Worm (Caenorhabditis elegans) whole organism, young adult: ENCODE results near the gene T21C12.4.

Experiments
- B0035.1 ChIP-seq: sonication (generic microtip); optimal IDR thresholded peaks from 2 replicates; lab custom pipeline; 2016; ENCODE audit warnings: missing genetic modification characterization, mild to moderate bottlenecking, missing compliant biosample characterization, missing genotype, missing genetic modification reagents
- B0261.1 ChIP-seq: sonication (generic microtip); optimal IDR thresholded peaks from 2 replicates; lab custom pipeline; 2016; ENCODE audit warnings: mild to moderate bottlenecking, missing genetic modification characterization, moderate library complexity, missing compliant biosample characterization
- B0336.3 ChIP-seq: fragments of 200-800 bp; sonication (Bioruptor generic); IDR thresholded peaks from 2 replicates; pipeline ENCODE4 v1.3.6; 2022; ENCODE audit warnings: missing genetic modification characterization, missing compliant biosample characterization
- F23B12.7 ChIP-seq: sonication (generic microtip); optimal IDR thresholded peaks from 2 replicates; lab custom pipeline; 2017; ENCODE audit warnings: missing genetic modification characterization, mild to moderate bottlenecking, missing compliant biosample characterization, antibody characterized with exemption, moderate library complexity; ENCODE audit not compliant: insufficient read depth
- F52B5.7 ChIP-seq: sonication (generic microtip); optimal IDR thresholded peaks from 2 replicates; lab custom pipeline; 2016; ENCODE audit warnings: mild to moderate bottlenecking, missing genetic modification characterization, missing compliant biosample characterization
- K12H6.12 ChIP-seq: fragments of 200-800 bp; sonication (Bioruptor generic); optimal IDR thresholded peaks from 2 replicates; lab custom pipeline; 2018; ENCODE audit warnings: mild to moderate bottlenecking, missing genetic modification characterization, missing compliant biosample characterization
- Y53F4B.3 ChIP-seq: fragments of 200-800 bp; sonication (Bioruptor generic); IDR thresholded peaks from 2 replicates; pipeline ENCODE4 v1.3.6; 2022; ENCODE audit warnings: missing genetic modification reagents, missing genetic modification characterization, missing compliant biosample characterization
- Y79H2A.3 ChIP-seq: fragments of 200-800 bp; sonication (Bioruptor generic); conservative IDR thresholded peaks from 2 replicates; pipeline ENCODE4 v1.3.6; 2022; ENCODE audit warnings: missing genetic modification reagents, missing genetic modification characterization, missing compliant biosample characterization
- ama-1 ChIP-seq, 3 experiments: fragments of 150-350 bp in 1 of 3; sonication (generic microtip) in 2 of 3; optimal IDR thresholded peaks; 2 replicates each; lab custom pipeline; 2014 to 2018; ENCODE audit warnings: missing biosample characterization in 2 of 3, missing genetic modification characterization in 2 of 3, missing genetic modification reagents in 2 of 3
- attf-5 ChIP-seq: fragments of 200-800 bp; sonication (Bioruptor generic); optimal IDR thresholded peaks from 2 replicates; lab custom pipeline; 2018; ENCODE audit warnings: mild to moderate bottlenecking, missing genetic modification characterization, missing compliant biosample characterization
- bed-2 ChIP-seq: fragments of 200-800 bp; sonication (Bioruptor generic); IDR thresholded peaks from 2 replicates; pipeline ENCODE4 v1.3.6; 2022; ENCODE audit warnings: missing genetic modification reagents, missing genetic modification characterization, missing compliant biosample characterization
- ccch-3 ChIP-seq: fragments of 200-800 bp; sonication (Bioruptor generic); optimal IDR thresholded peaks from 2 replicates; lab custom pipeline; 2018; ENCODE audit warnings: mild to moderate bottlenecking, missing genetic modification characterization, missing compliant biosample characterization
- cebp-1 ChIP-seq, 2 experiments: fragments of 200-800 bp in 1 of 2; sonication (Bioruptor generic) in 1 of 2; sonication (generic microtip) in 1 of 2; IDR thresholded peaks in 1 of 2; optimal IDR thresholded peaks in 1 of 2; 2 replicates each; pipeline versions ENCODE4 v1.3.6 to Lab custom; 2017 to 2022; ENCODE audit warnings: missing compliant biosample characterization in 2 of 2, missing genetic modification characterization in 2 of 2, mild to moderate bottlenecking in 1 of 2, missing genetic modification reagents in 1 of 2, moderate library complexity in 1 of 2
- ceh-40 ChIP-seq: fragments of 200-800 bp; sonication (Bioruptor generic); IDR thresholded peaks from 2 replicates; pipeline ENCODE4 v1.3.6; 2022; ENCODE audit warnings: missing genetic modification characterization, missing compliant biosample characterization
- ceh-91 ChIP-seq: fragments of 200-800 bp; sonication (Bioruptor generic); IDR thresholded peaks from 2 replicates; pipeline ENCODE4 v1.3.6; 2022; ENCODE audit warnings: missing genetic modification reagents, missing genetic modification characterization, missing compliant biosample characterization
- chd-7 ChIP-seq: sonication (generic microtip); optimal IDR thresholded peaks from 2 replicates; lab custom pipeline; 2016; ENCODE audit warnings: mild to moderate bottlenecking, missing genetic modification characterization, moderate library complexity, missing compliant biosample characterization
- die-1 ChIP-seq: sonication (generic microtip); optimal IDR thresholded peaks from 2 replicates; lab custom pipeline; 2016; ENCODE audit warnings: missing genotype, mild to moderate bottlenecking, missing genetic modification characterization, missing compliant biosample characterization
- efl-1 ChIP-seq: fragments of 150-350 bp; optimal IDR thresholded peaks from 2 replicates; lab custom pipeline; 2014; ENCODE audit warnings: missing biosample characterization, missing genetic modification reagents, missing genetic modification characterization
- egl-44 ChIP-seq: fragments of 200-800 bp; sonication (Bioruptor generic); IDR thresholded peaks from 2 replicates; pipeline ENCODE4 v1.3.6; 2022; ENCODE audit warnings: missing genetic modification reagents, missing genetic modification characterization, missing compliant biosample characterization
- egrh-3 ChIP-seq: fragments of 200-800 bp; sonication (Bioruptor generic); IDR thresholded peaks from 2 replicates; pipeline ENCODE4 v1.3.6; 2022; ENCODE audit warnings: missing genetic modification reagents, missing genetic modification characterization, missing compliant biosample characterization
- ets-4 ChIP-seq: fragments of 200-800 bp; sonication (Bioruptor generic); optimal IDR thresholded peaks from 2 replicates; lab custom pipeline; 2018; ENCODE audit warnings: mild to moderate bottlenecking, missing genetic modification characterization, missing compliant biosample characterization
- fkh-3 ChIP-seq: sonication (generic microtip); optimal IDR thresholded peaks from 2 replicates; lab custom pipeline; 2016; ENCODE audit warnings: mild to moderate bottlenecking, missing genetic modification characterization, missing compliant biosample characterization
- let-526 ChIP-seq: fragments of 200-800 bp; sonication (Bioruptor generic); IDR thresholded peaks from 2 replicates; pipeline ENCODE4 v1.3.6; 2022; ENCODE audit warnings: missing genetic modification reagents, missing genetic modification characterization, missing compliant biosample characterization
- lin-26 ChIP-seq: fragments of 200-800 bp; sonication (Bioruptor generic); IDR thresholded peaks from 2 replicates; pipeline ENCODE4 v1.3.6; 2022; ENCODE audit warnings: missing genetic modification reagents, missing genetic modification characterization, missing compliant biosample characterization
- lin-54 ChIP-seq: fragments of 200-800 bp; sonication (Bioruptor generic); optimal IDR thresholded peaks from 2 replicates; lab custom pipeline; 2018; ENCODE audit warnings: mild to moderate bottlenecking, missing genetic modification characterization, missing compliant biosample characterization
- lsy-27 ChIP-seq: sonication (generic microtip); optimal IDR thresholded peaks from 2 replicates; lab custom pipeline; 2017; ENCODE audit warnings: missing genetic modification characterization, mild to moderate bottlenecking, missing compliant biosample characterization, antibody characterized with exemption, missing genotype, borderline replicate concordance; ENCODE audit not compliant: insufficient read depth
- madf-3 ChIP-seq: fragments of 200-800 bp; sonication (Bioruptor generic); IDR thresholded peaks from 2 replicates; pipeline ENCODE4 v1.3.6; 2022; ENCODE audit warnings: missing genetic modification reagents, missing genetic modification characterization, missing compliant biosample characterization
- mes-4 ChIP-seq: sonication (generic microtip); optimal IDR thresholded peaks from 2 replicates; lab custom pipeline; 2016; ENCODE audit warnings: missing genotype, missing genetic modification characterization, missing compliant biosample characterization
- nfyb-1 ChIP-seq: fragments of 200-800 bp; sonication (Bioruptor generic); IDR thresholded peaks from 2 replicates; pipeline ENCODE4 v1.3.6; 2022; ENCODE audit warnings: missing genetic modification reagents, missing genetic modification characterization, missing compliant biosample characterization
- nhr-80 ChIP-seq: sonication (generic microtip); optimal IDR thresholded peaks from 2 replicates; lab custom pipeline; 2016; ENCODE audit warnings: missing genetic modification characterization, missing compliant biosample characterization
- pbrm-1 ChIP-seq: fragments of 200-800 bp; sonication (Bioruptor generic); IDR thresholded peaks from 2 replicates; pipeline ENCODE4 v1.3.6; 2022; ENCODE audit warnings: missing genetic modification reagents, missing genetic modification characterization, missing compliant biosample characterization
- sdz-38 ChIP-seq: sonication (generic microtip); optimal IDR thresholded peaks from 2 replicates; lab custom pipeline; 2016; ENCODE audit warnings: missing genotype, missing genetic modification characterization, missing compliant biosample characterization
- snpc-3.4 ChIP-seq: sonication (generic microtip); optimal IDR thresholded peaks from 2 replicates; lab custom pipeline; 2017; ENCODE audit warnings: missing genetic modification characterization, mild to moderate bottlenecking, missing compliant biosample characterization, antibody characterized with exemption, moderate library complexity, missing genotype, missing genetic modification reagents
- snpc-4 ChIP-seq, 5 experiments: fragments of 150-350 bp in 1 of 5; sonication (generic microtip) in 4 of 5; optimal IDR thresholded peaks; 2 replicates each; lab custom pipeline; 2014 to 2018; ENCODE audit warnings: missing genetic modification characterization in 5 of 5, missing biosample characterization in 3 of 5, antibody characterized with exemption in 2 of 5, mild to moderate bottlenecking in 2 of 5, missing compliant biosample characterization in 2 of 5, missing genotype in 2 of 5, moderate library complexity in 2 of 5, missing genetic modification reagents in 1 of 5
- unc-130 ChIP-seq: sonication (generic microtip); optimal IDR thresholded peaks from 2 replicates; lab custom pipeline; 2016; ENCODE audit warnings: missing genetic modification reagents, missing genetic modification characterization, missing compliant biosample characterization
- unc-62 ChIP-seq: fragments of 150-350 bp; optimal IDR thresholded peaks from 2 replicates; lab custom pipeline; 2014; ENCODE audit warnings: missing biosample characterization, missing genetic modification reagents, missing genetic modification characterization
- zfh-2 ChIP-seq: fragments of 200-800 bp; sonication (Bioruptor generic); conservative IDR thresholded peaks from 2 replicates; pipeline ENCODE4 v1.3.6; 2022; ENCODE audit warnings: missing genetic modification reagents, missing genetic modification characterization, missing compliant biosample characterization
- ztf-26 ChIP-seq: sonication (generic microtip); optimal IDR thresholded peaks from 2 replicates; lab custom pipeline; 2017; ENCODE audit warnings: missing genetic modification characterization, missing compliant biosample characterization
- ztf-28 ChIP-seq: fragments of 200-800 bp; sonication (Bioruptor generic); IDR thresholded peaks from 2 replicates; pipeline ENCODE4 v1.3.6; 2022; ENCODE audit warnings: missing genetic modification reagents, missing genetic modification characterization, missing compliant biosample characterization

The T21C12.4 gene

DNA sequence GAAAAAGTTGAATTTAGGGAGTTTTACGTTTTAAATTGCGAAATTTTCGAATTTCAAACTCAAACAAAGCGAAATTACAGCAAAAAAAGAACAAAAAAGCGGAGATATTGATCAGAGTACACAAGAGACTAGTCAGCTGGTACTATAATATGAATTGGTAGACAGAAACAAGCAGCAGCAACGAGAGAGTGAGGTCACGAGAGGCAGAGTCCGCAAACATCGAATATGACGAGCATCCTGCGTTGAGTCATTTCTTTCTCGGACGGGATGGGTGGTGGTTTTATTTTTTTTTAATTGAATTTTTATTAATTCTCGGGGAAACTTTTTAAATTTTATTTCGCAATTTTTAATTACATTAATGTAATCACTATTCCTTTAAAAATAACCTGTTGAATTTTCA lies 41.9 kb upstream of the T21C12.4 start (continued):
- TF ChIP-seq snpc-4 (GFP tag; optimal IDR thresholded peaks at IDR 0.05; lab: Kevin White, UChicago) (no peak), snpc-4 (tag; optimal IDR thresholded peaks at IDR 0.05; lab: Kevin White, UChicago) (peak in 1 of 4 experiments; percentile 2), attf-5 (GFP tag; lab: Kevin White, UChicago) (peak; percentile 89), K12H6.12 (tag; lab: Kevin White, UChicago) (peak; percentile 29), F23B12.7 (tag; lab: Kevin White, UChicago) (peak; percentile 4), nhr-80 (tag; lab: Kevin White, UChicago) (peak; percentile 70), ztf-28 (GFP tag; lab: Robert Waterston, UW) (no peak), unc-130 (no peak)

DNA sequence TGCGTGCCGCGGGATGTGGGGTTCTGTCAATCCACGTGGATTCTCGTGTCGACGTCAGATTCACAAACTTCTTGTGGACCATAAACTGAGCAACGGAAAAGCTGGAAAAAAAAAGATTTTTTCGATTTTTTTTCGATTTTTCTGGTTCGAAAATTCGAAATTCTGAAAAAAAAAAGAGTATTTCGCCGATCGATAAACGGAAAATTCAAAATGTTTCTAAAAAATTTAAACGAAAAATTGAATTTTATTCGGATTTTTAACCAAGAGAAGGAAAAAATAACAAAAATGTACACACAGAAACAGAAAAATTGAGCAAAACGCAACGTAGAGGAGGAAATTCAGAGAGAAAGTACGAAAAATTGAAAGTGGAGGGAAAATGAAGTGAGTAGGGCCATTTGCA lies 38.6 kb upstream of the T21C12.4 start, which contains the start of gene Y39A1A.3:
Y39A1A.3 (minus strand) TSS at position 101 of the 400 bp plus-strand sequence.
- TF ChIP-seq cebp-1 (GFP tag; IDR thresholded peaks at IDR 0.05; lab: Robert Waterston, UW) (no peak), cebp-1 (tag; optimal IDR thresholded peaks at IDR 0.05; lab: Kevin White, UChicago) (peak; percentile 14), F23B12.7 (tag; lab: Kevin White, UChicago) (no peak), lsy-27 (no peak)

DNA sequence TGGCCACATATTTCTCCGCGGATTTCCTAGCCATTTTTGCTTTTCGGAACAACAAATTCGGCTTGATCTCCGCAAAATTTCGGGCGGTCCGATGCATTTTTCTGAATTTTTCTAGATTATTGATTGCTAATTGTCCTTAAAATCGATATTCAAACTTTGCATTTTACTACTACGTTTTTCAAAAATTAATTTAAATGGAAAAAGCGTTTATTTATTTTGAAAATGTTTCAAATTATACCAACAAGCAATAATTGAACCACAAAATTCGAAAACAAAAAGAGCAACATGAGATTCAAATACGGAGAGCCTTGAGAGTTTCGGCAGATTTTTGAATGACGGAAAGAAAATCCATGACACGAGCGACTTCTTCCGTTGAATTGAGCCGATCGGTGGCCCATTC lies 37.3 kb upstream of the T21C12.4 start, which contains the start of gene Y45F3A.9:
Y45F3A.9 (minus strand) TSS at position 101 of the 400 bp plus-strand sequence.
- TF ChIP-seq pbrm-1 (GFP tag; lab: Robert Waterston, UW) (no peak), sdz-38 (tag; lab: Kevin White, UChicago) (no peak), egrh-3 (no peak), snpc-3.4 (tag; lab: Kevin White, UChicago) (no peak), fkh-3 (tag; lab: Kevin White, UChicago) (no peak), F52B5.7 (tag; lab: Kevin White, UChicago) (no peak), Y79H2A.3 (no peak), ets-4 (GFP tag; lab: Kevin White, UChicago) (no peak), zfh-2 (no peak), lin-54 (GFP tag; lab: Kevin White, UChicago) (no peak), B0035.1 (tag; lab: Kevin White, UChicago) (no peak), chd-7 (tag; lab: Kevin White, UChicago) (no peak), B0336.3 (GFP tag; lab: Robert Waterston, UW) (no peak), efl-1 (GFP tag; lab: Kevin White, UChicago) (no peak), ama-1 (optimal IDR thresholded peaks at IDR 0.05; lab: Kevin White, UChicago) (no peak), ama-1 (GFP tag; optimal IDR thresholded peaks at IDR 0.05; lab: Kevin White, UChicago) (no peak), ceh-40 (no peak)
- TF ChIP-seq, all 124 proteins: peak for 0

DNA sequence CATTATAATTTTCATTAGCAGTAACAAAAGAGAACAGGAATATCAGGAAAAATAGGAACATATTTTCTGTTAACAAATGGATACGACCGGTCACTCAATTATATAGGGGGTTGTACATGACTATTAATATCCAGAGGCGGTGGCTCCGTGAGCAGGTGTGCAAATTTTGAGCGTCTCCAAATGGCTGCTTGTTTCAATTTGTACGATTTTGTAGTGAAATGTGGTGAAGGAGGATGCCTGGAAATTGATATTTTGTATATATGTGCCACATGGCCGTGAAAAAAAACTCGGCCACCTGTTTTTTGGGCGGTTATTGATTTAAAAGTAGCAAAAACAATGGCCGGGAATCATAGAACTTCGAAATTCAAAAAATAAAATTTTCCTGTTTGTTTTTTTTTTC lies 34.9 kb upstream of the T21C12.4 start, which contains the start of gene Y45F3A.8:
Y45F3A.8 (minus strand) TSS at position 101 of the 400 bp plus-strand sequence.
- TF ChIP-seq mes-4 (tag; lab: Kevin White, UChicago): no peak
- no peak for TF ChIP-seq lin-26
- TF ChIP-seq ztf-26: no peak
- TF ChIP-seq nfyb-1: no peak
- TF ChIP-seq egl-44: no peak
- no peak for TF ChIP-seq nhr-80 (tag; lab: Kevin White, UChicago)
- TF ChIP-seq unc-62 (GFP tag; lab: Kevin White, UChicago): no peak
- TF ChIP-seq snpc-3.4 (tag; lab: Kevin White, UChicago): no peak
- no peak for TF ChIP-seq bed-2 (GFP tag; lab: Robert Waterston, UW)
- TF ChIP-seq B0261.1 (tag; lab: Kevin White, UChicago): no peak
- TF ChIP-seq ceh-91 (GFP tag; lab: Robert Waterston, UW): no peak
- no peak for TF ChIP-seq ccch-3 (GFP tag; lab: Kevin White, UChicago)
- no peak for TF ChIP-seq die-1
- TF ChIP-seq Y53F4B.3 (GFP tag; lab: Robert Waterston, UW): no peak
- TF ChIP-seq let-526 (GFP tag; lab: Robert Waterston, UW): no peak
- no peak for TF ChIP-seq madf-3 (GFP tag; lab: Robert Waterston, UW)
